Worm (Caenorhabditis elegans) whole organism, L1 larva: ENCODE measurements around the gene srh-257.

Experiments
- elt-2 ChIP-seq: sonication (generic microtip); optimal IDR thresholded peaks from 2 replicates; lab custom pipeline; 2016; ENCODE audit warnings: missing genetic modification characterization, mild to moderate bottlenecking, inconsistent platforms, missing compliant biosample characterization, missing genetic modification reagents
- elt-3 ChIP-seq, 6 experiments: fragments of 150-350 bp in 1 of 6; sonication (generic microtip); optimal IDR thresholded peaks; 2 replicates each; lab custom pipeline; 2017 to 2018; ENCODE audit warnings: missing biosample characterization in 6 of 6, missing genetic modification characterization in 6 of 6, inconsistent platforms in 1 of 6
- jun-1 ChIP-seq: fragments of 150-350 bp; optimal IDR thresholded peaks from 2 replicates; lab custom pipeline; 2014; ENCODE audit warnings: missing biosample characterization, missing genetic modification reagents, missing genetic modification characterization
- nhr-237 ChIP-seq: fragments of 150-350 bp; optimal IDR thresholded peaks from 2 replicates; lab custom pipeline; 2014; ENCODE audit warnings: missing biosample characterization, missing genetic modification characterization
- nhr-47 ChIP-seq: sonication (generic microtip); optimal IDR thresholded peaks from 2 replicates; lab custom pipeline; 2016; ENCODE audit warnings: mild to moderate bottlenecking, missing genetic modification characterization, moderate library complexity, missing compliant biosample characterization
- sox-4 ChIP-seq: sonication (generic microtip); optimal IDR thresholded peaks from 2 replicates; lab custom pipeline; 2016; ENCODE audit warnings: missing genetic modification characterization, missing compliant biosample characterization

- TF ChIP-seq elt-3 (tag; optimal IDR thresholded peaks at IDR 0.05; lab: Kevin White, UChicago) (no peak), sox-4 (tag; lab: Kevin White, UChicago) (no peak), elt-2 (tag; lab: Kevin White, UChicago) (no peak), nhr-47 (tag; lab: Kevin White, UChicago) (no peak), nhr-237 (tag; lab: Kevin White, UChicago) (no peak), jun-1 (no peak)
Observed at ce11 chrV:15459088-15459487, 52.1 kb downstream of the srh-257 start, which contains the start of gene str-71.
